Fruit fly (Drosophila melanogaster): ENCODE results near the gene Tl.

Gene Tl

dm6 chr3R:26866577-26867456, 68.0 kb downstream of the Tl start, which contains the start of the genes ball and His2Av (continued):
- peak; percentile 74 for TF ChIP-seq grau (tag; optimal IDR thresholded peaks at IDR 0.05)
- peak; percentile 84 for TF ChIP-seq E2f2 (GFP tag; IDR thresholded peaks at IDR 0.05)
- peak; percentile 60; the same call in 1 of the 2 replicates for TF ChIP-seq CG5953 (GFP tag; IDR thresholded peaks at IDR 0.05)
- TF ChIP-seq org-1 (GFP tag; optimal IDR thresholded peaks at IDR 0.05): peak; percentile 52
- TF ChIP-seq CG8944 (GFP tag; optimal IDR thresholded peaks at IDR 0.05): peak; percentile 89
- TF ChIP-seq NK7.1 (GFP tag; optimal IDR thresholded peaks at IDR 0.05): peak; percentile 54
- peak; percentile 67 for TF ChIP-seq Dp (GFP tag; optimal IDR thresholded peaks at IDR 0.05)
- peak; percentile 76 for TF ChIP-seq eyg (GFP tag; optimal IDR thresholded peaks at IDR 0.05)
- TF ChIP-seq Stat92E (GFP tag; optimal IDR thresholded peaks at IDR 0.05): peak in 1 of 3 experiments; percentile 93
- TF ChIP-seq Xbp1 (GFP tag; optimal IDR thresholded peaks at IDR 0.05): peak; percentile 93
- TF ChIP-seq ab (GFP tag; optimal IDR thresholded peaks at IDR 0.05): peak; percentile 49
- TF ChIP-seq CG4854 (GFP tag; optimal IDR thresholded peaks at IDR 0.05): peak; percentile 72
- peak; percentile 43 for TF ChIP-seq CG7987 (GFP tag; optimal IDR thresholded peaks at IDR 0.05)
- TF ChIP-seq CG1603 (tag; optimal IDR thresholded peaks at IDR 0.05): peak; percentile 67
- TF ChIP-seq sr (GFP tag; IDR thresholded peaks at IDR 0.05): no peak
- TF ChIP-seq her (GFP tag; optimal IDR thresholded peaks at IDR 0.05): peak; percentile 83
- no peak for TF ChIP-seq Lim3 (GFP tag; IDR thresholded peaks at IDR 0.05)
- TF ChIP-seq Hr3 (GFP tag; optimal IDR thresholded peaks at IDR 0.05): peak; percentile 76
- peak; percentile 68 for TF ChIP-seq vfl (GFP tag; optimal IDR thresholded peaks at IDR 0.05)
- no peak for TF ChIP-seq Hr78 (GFP tag; optimal IDR thresholded peaks at IDR 0.05)
- no peak for TF ChIP-seq Kr (GFP tag; optimal IDR thresholded peaks at IDR 0.05)
- TF ChIP-seq vvl (GFP tag; IDR thresholded peaks at IDR 0.05): peak; percentile 93
- TF ChIP-seq ems (GFP tag; optimal IDR thresholded peaks at IDR 0.05): peak; percentile 88
- peak; percentile 61; the same call in 1 of the 2 replicates for TF ChIP-seq CG4404 (GFP tag; IDR thresholded peaks at IDR 0.05)
- TF ChIP-seq CG2120 (GFP tag; optimal IDR thresholded peaks at IDR 0.05): peak; percentile 92
- TF ChIP-seq Bdp1 (GFP tag; optimal IDR thresholded peaks at IDR 0.05): peak; percentile 83
- TF ChIP-seq CG12104 (GFP tag; optimal IDR thresholded peaks at IDR 0.05): peak; percentile 43
- TF ChIP-seq knrl (GFP tag; IDR thresholded peaks at IDR 0.05; ENCODE audit: partially characterized antibody): peak; percentile 92
- peak; percentile 67 for TF ChIP-seq gce (GFP tag; IDR thresholded peaks at IDR 0.05)
- TF ChIP-seq CG8388 (GFP tag; optimal IDR thresholded peaks at IDR 0.05): peak; percentile 74
- peak; percentile 69 for TF ChIP-seq CG11723 (GFP tag; optimal IDR thresholded peaks at IDR 0.05)
- peak; percentile 87 for TF ChIP-seq Fer1 (GFP tag; optimal IDR thresholded peaks at IDR 0.05)
- TF ChIP-seq odd (GFP tag; optimal IDR thresholded peaks at IDR 0.05): peak; percentile 56
- peak; percentile 84 to 90 for TF ChIP-seq dpn (GFP tag; optimal IDR thresholded peaks at IDR 0.05)
- TF ChIP-seq Hmx (GFP tag; optimal IDR thresholded peaks at IDR 0.05): peak; percentile 27
- TF ChIP-seq croc (GFP tag; conservative IDR thresholded peaks at IDR 0.05): peak; percentile 49; the same call in 2 of the 3 replicates
- peak; percentile 40 for TF ChIP-seq CG10431 (GFP tag; optimal IDR thresholded peaks at IDR 0.05)
- peak; percentile 86 for TF ChIP-seq Ets97D (GFP tag; optimal IDR thresholded peaks at IDR 0.05)
- peak; percentile 92 for TF ChIP-seq Antp (GFP tag; optimal IDR thresholded peaks at IDR 0.05)
- TF ChIP-seq ERR (GFP tag; optimal IDR thresholded peaks at IDR 0.05): peak; percentile 81
- peak; percentile 82 for TF ChIP-seq p53 (GFP tag; optimal IDR thresholded peaks at IDR 0.05)
- TF ChIP-seq Gsc (GFP tag; IDR thresholded peaks at IDR 0.05): no peak
- TF ChIP-seq danr (GFP tag; IDR thresholded peaks at IDR 0.05): no peak
- peak; percentile 61 for TF ChIP-seq sens-2 (GFP tag; IDR thresholded peaks at IDR 0.05)
- peak; percentile 90 for TF ChIP-seq CG11456 (GFP tag; IDR thresholded peaks at IDR 0.05)
- peak; percentile 82 for TF ChIP-seq Meics (GFP tag; optimal IDR thresholded peaks at IDR 0.05)
- peak; percentile 59 for TF ChIP-seq CG31365 (tag; optimal IDR thresholded peaks at IDR 0.05)
- TF ChIP-seq Atf6 (GFP tag; IDR thresholded peaks at IDR 0.05): peak; percentile 83
- peak; percentile 61; the same call in 1 of the 2 replicates for TF ChIP-seq ara (GFP tag; IDR thresholded peaks at IDR 0.05)
